Fruit fly (Drosophila melanogaster): Measurements from ENCODE around the gene CG4218.

- TF ChIP-seq psq (optimal IDR thresholded peaks at IDR 0.05) (no peak), pan (optimal IDR thresholded peaks at IDR 0.05) (no peak), usp (GFP tag; optimal IDR thresholded peaks at IDR 0.05) (no peak), Dll (optimal IDR thresholded peaks at IDR 0.05) (peak; percentile 34), EcR (GFP tag; optimal IDR thresholded peaks at IDR 0.05) (no peak)
These were observed 19.7 kb upstream of the CG4218 start for dm6 chr2L:14568507-14569104.
